Fruit fly (Drosophila melanogaster) Kc167 (cell line): Measurements from ENCODE around the gene Crk.

Experiments used
- Sin3A ChIP-seq: fragments of >200 bp; optimal IDR thresholded peaks from 2 replicates; lab custom pipeline; 2018; ENCODE audit warnings: missing external identifiers
- insv ChIP-seq: fragments of >200 bp; optimal IDR thresholded peaks from 3 replicates; lab custom pipeline; 2018; ENCODE audit warnings: missing external identifiers

DNA sequence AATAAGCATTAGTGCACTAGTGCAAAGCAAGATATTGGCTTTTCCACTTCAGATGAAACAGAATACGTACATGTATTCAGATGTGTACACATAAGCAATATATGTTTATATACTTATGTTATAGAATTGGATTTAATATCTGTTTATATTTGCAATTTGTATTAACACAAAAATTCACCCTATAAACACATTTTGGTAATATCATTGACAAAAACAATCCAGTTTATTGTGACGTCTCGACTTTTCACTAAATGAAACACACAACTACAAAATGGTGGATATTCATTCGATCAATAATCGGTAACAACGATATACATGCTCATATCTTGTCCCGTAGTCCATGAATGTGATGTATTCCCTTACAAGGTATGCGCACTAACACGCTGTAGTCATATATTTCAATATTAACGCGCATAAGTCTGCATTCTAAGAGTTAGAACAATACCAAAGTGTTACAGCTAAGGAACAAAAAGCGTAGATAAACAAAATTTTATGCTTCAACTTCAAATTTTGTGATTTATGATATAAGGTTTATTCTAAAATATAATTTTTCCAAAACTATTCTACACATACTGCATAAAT, 4.3 kb upstream of the Crk start, which contains the start of gene CG31998:
- TF ChIP-seq Sin3A (no peak), insv (lab: Kevin White, UChicago) (no peak)
